Fruit fly (Drosophila melanogaster) whole organism, embryonic: Measurements from ENCODE around the gene iav.

Experiments
- BEAF-32 ChIP-seq: fragments of 200-800 bp; sonication (Bioruptor generic); optimal IDR thresholded peaks from 3 replicates; lab custom pipeline; 2017; ENCODE audit warnings: missing biosample characterization, missing genetic modification characterization, mild to moderate bottlenecking, moderate library complexity, missing genetic modification reagents
- BtbVII ChIP-seq: fragments of 200-800 bp; sonication (Bioruptor generic); optimal IDR thresholded peaks from 3 replicates; lab custom pipeline; 2017; ENCODE audit warnings: missing biosample characterization, mild to moderate bottlenecking, missing genetic modification characterization
- CG10321 ChIP-seq: fragments of 200-800 bp; sonication (Bioruptor generic); IDR thresholded peaks from 2 replicates; pipeline ENCODE4 v1.3.6; 2022; ENCODE audit warnings: missing biosample characterization, missing genetic modification characterization
- CG10366 ChIP-seq: fragments of 200-800 bp; sonication (Bioruptor generic); IDR thresholded peaks from 2 replicates; pipeline ENCODE4 v1.3.6; 2022; ENCODE audit warnings: missing biosample characterization, missing genetic modification characterization
- CG11504 ChIP-seq: fragments of 200-800 bp; sonication (Bioruptor generic); optimal IDR thresholded peaks from 3 replicates; lab custom pipeline; 2019; ENCODE audit warnings: missing biosample characterization, mild to moderate bottlenecking, missing genetic modification characterization, moderate library complexity
- CG14965 ChIP-seq: fragments of 200-800 bp; sonication (Bioruptor generic); optimal IDR thresholded peaks from 2 replicates; lab custom pipeline; 2016; ENCODE audit warnings: missing biosample characterization, missing genetic modification characterization, borderline replicate concordance
- CG15696 ChIP-seq: fragments of 200-800 bp; sonication (Bioruptor generic); optimal IDR thresholded peaks from 2 replicates; lab custom pipeline; 2019; ENCODE audit warnings: missing biosample characterization, mild to moderate bottlenecking, missing genetic modification characterization, moderate library complexity
- CG2129 ChIP-seq: fragments of 200-800 bp; sonication (Bioruptor generic); IDR thresholded peaks from 2 replicates; pipeline ENCODE4 v1.3.6; 2022; ENCODE audit warnings: missing biosample characterization, missing genetic modification characterization; ENCODE audit not compliant: partially characterized antibody
- CG2875 ChIP-seq: fragments of 200-800 bp; sonication (Bioruptor generic); optimal IDR thresholded peaks from 2 replicates; lab custom pipeline; 2017; ENCODE audit warnings: missing biosample characterization, mild to moderate bottlenecking, missing genetic modification characterization, missing genetic modification reagents
- CG32532 ChIP-seq: fragments of 200-800 bp; sonication (Bioruptor generic); IDR thresholded peaks from 2 replicates; pipeline ENCODE4 v1.3.6; 2022; ENCODE audit warnings: missing biosample characterization, missing genetic modification characterization
- CG33213 ChIP-seq: fragments of 200-800 bp; sonication (Bioruptor generic); optimal IDR thresholded peaks from 3 replicates; lab custom pipeline; 2016; ENCODE audit warnings: missing biosample characterization, missing genetic modification characterization
- CG34224 ChIP-seq: fragments of 200-800 bp; sonication (Bioruptor generic); IDR thresholded peaks from 3 replicates; pipeline ENCODE4 v1.3.6; 2022; ENCODE audit warnings: missing biosample characterization, missing genetic modification characterization; ENCODE audit not compliant: partially characterized antibody
- CG6175 ChIP-seq: fragments of 200-800 bp; sonication (Bioruptor generic); IDR thresholded peaks from 3 replicates; pipeline ENCODE4 v1.3.6; 2022; ENCODE audit warnings: missing biosample characterization, missing genetic modification characterization
- CG8388 ChIP-seq: fragments of 200-800 bp; sonication (Bioruptor generic); optimal IDR thresholded peaks from 2 replicates; lab custom pipeline; 2019; ENCODE audit warnings: missing biosample characterization, mild to moderate bottlenecking, missing genetic modification characterization, moderate library complexity
- CG8944 ChIP-seq: fragments of 200-800 bp; sonication (Bioruptor generic); optimal IDR thresholded peaks from 3 replicates; lab custom pipeline; 2016; ENCODE audit warnings: missing biosample characterization, missing genetic modification characterization
- CHES-1-like ChIP-seq: fragments of 200-800 bp; sonication (Bioruptor generic); optimal IDR thresholded peaks from 2 replicates; lab custom pipeline; 2016; ENCODE audit warnings: missing biosample characterization, missing genetic modification characterization
- D19A ChIP-seq: fragments of 200-800 bp; optimal IDR thresholded peaks from 3 replicates; lab custom pipeline; 2019; ENCODE audit warnings: missing biosample characterization, mild to moderate bottlenecking, missing genetic modification characterization, moderate library complexity
- Doc3 ChIP-seq: fragments of 200-800 bp; sonication (Bioruptor generic); IDR thresholded peaks from 3 replicates; pipeline ENCODE4 v1.3.6; 2022; ENCODE audit warnings: missing biosample characterization, missing genetic modification characterization; ENCODE audit not compliant: partially characterized antibody
- Ets97D ChIP-seq: fragments of 200-800 bp; sonication (Bioruptor generic); optimal IDR thresholded peaks from 3 replicates; lab custom pipeline; 2016; ENCODE audit warnings: missing biosample characterization, missing genetic modification characterization
- Gug ChIP-seq: fragments of 200-800 bp; sonication (Bioruptor generic); IDR thresholded peaks from 4 replicates; pipeline ENCODE4 v1.3.6; 2022; ENCODE audit warnings: missing biosample characterization, missing genetic modification characterization
- H15 ChIP-seq: fragments of 200-800 bp; sonication (Bioruptor generic); IDR thresholded peaks from 3 replicates; pipeline ENCODE4 v1.3.6; 2022; ENCODE audit warnings: missing biosample characterization, missing genetic modification characterization
- H2.0 ChIP-seq: fragments of 200-800 bp; sonication (Bioruptor generic); IDR thresholded peaks from 2 replicates; pipeline ENCODE4 v1.3.6; 2022; ENCODE audit warnings: missing biosample characterization, missing genetic modification characterization
- HmgD ChIP-seq: fragments of 200-800 bp; sonication (Bioruptor generic); optimal IDR thresholded peaks from 3 replicates; lab custom pipeline; 2016; ENCODE audit warnings: missing biosample characterization, missing genetic modification characterization
- MTF-1 ChIP-seq: fragments of 200-800 bp; sonication (Bioruptor generic); optimal IDR thresholded peaks from 2 replicates; lab custom pipeline; 2018; ENCODE audit warnings: missing biosample characterization, mild to moderate bottlenecking, missing genetic modification characterization, borderline replicate concordance
- Med ChIP-seq: fragments of 200-800 bp; sonication (Bioruptor generic); peaks from one replicate; lab custom pipeline; 2016; ENCODE audit warnings: missing biosample characterization, missing genetic modification characterization, mild to moderate bottlenecking, inconsistent platforms, moderate library complexity
- NfI ChIP-seq: fragments of 200-800 bp; sonication (Bioruptor generic); optimal IDR thresholded peaks from 3 replicates; lab custom pipeline; 2018; ENCODE audit warnings: missing biosample characterization, mild to moderate bottlenecking, missing genetic modification characterization, moderate library complexity
- Poxn ChIP-seq: fragments of 200-800 bp; sonication (Bioruptor generic); IDR thresholded peaks from 2 replicates; pipeline ENCODE4 v1.3.6; 2022; ENCODE audit warnings: missing biosample characterization, missing genetic modification characterization
- Ptx1 ChIP-seq: fragments of 200-800 bp; sonication (Bioruptor generic); IDR thresholded peaks from 2 replicates; pipeline ENCODE4 v1.3.6; 2022; ENCODE audit warnings: missing biosample characterization, missing genetic modification characterization
- Six4 ChIP-seq: fragments of 200-800 bp; sonication (Bioruptor generic); optimal IDR thresholded peaks from 2 replicates; lab custom pipeline; 2016; ENCODE audit warnings: missing biosample characterization, missing genetic modification characterization
- ase ChIP-seq: fragments of 200-800 bp; sonication (Bioruptor generic); IDR thresholded peaks from 3 replicates; pipeline ENCODE4 v1.3.6; 2022; ENCODE audit warnings: missing biosample characterization, missing genetic modification characterization
- bcd ChIP-seq: fragments of 200-800 bp; sonication (Bioruptor generic); optimal IDR thresholded peaks from 2 replicates; lab custom pipeline; 2017; ENCODE audit warnings: missing biosample characterization, mild to moderate bottlenecking, missing genetic modification characterization
- bigmax ChIP-seq: fragments of 200-800 bp; sonication (Bioruptor generic); optimal IDR thresholded peaks from 2 replicates; lab custom pipeline; 2018; ENCODE audit warnings: missing biosample characterization, mild to moderate bottlenecking, missing genetic modification characterization
- cg ChIP-seq: fragments of 200-800 bp; sonication (Bioruptor generic); optimal IDR thresholded peaks from 3 replicates; lab custom pipeline; 2019; ENCODE audit warnings: missing biosample characterization, mild to moderate bottlenecking, missing genetic modification characterization, moderate library complexity
- da ChIP-seq: fragments of 200-800 bp; sonication (Bioruptor generic); optimal IDR thresholded peaks from 2 replicates; lab custom pipeline; 2016; ENCODE audit warnings: missing biosample characterization, missing genetic modification characterization
- disco-r ChIP-seq: fragments of 200-800 bp; sonication (Bioruptor generic); optimal IDR thresholded peaks from 2 replicates; lab custom pipeline; 2016; ENCODE audit warnings: missing biosample characterization, missing genetic modification characterization
- en ChIP-seq: fragments of 200-800 bp; sonication (Bioruptor generic); optimal IDR thresholded peaks from 2 replicates; lab custom pipeline; 2016; ENCODE audit warnings: missing biosample characterization, missing genetic modification characterization
- h ChIP-seq: fragments of >200 bp; optimal IDR thresholded peaks from 2 replicates; lab custom pipeline; 2017
- ham ChIP-seq: fragments of 200-800 bp; sonication (Bioruptor generic); IDR thresholded peaks from 2 replicates; pipeline ENCODE4 v1.3.6; 2022; ENCODE audit warnings: missing biosample characterization, missing genetic modification characterization
- ken ChIP-seq: fragments of 200-800 bp; sonication (Bioruptor generic); IDR thresholded peaks from 3 replicates; pipeline ENCODE4 v1.3.6; 2022; ENCODE audit warnings: missing biosample characterization, missing genetic modification characterization
- klu ChIP-seq: fragments of 200-800 bp; sonication (Bioruptor generic); IDR thresholded peaks from 2 replicates; pipeline ENCODE4 v1.3.6; 2022; ENCODE audit warnings: missing biosample characterization, missing genetic modification characterization
- odd ChIP-seq: fragments of 200-800 bp; sonication (Bioruptor generic); optimal IDR thresholded peaks from 2 replicates; lab custom pipeline; 2017; ENCODE audit warnings: missing biosample characterization, mild to moderate bottlenecking, missing genetic modification characterization
- p53 ChIP-seq: fragments of 200-800 bp; sonication (Bioruptor generic); optimal IDR thresholded peaks from 2 replicates; lab custom pipeline; 2016; ENCODE audit warnings: missing biosample characterization, missing genetic modification characterization
- pho ChIP-seq: fragments of 200-800 bp; sonication (Bioruptor generic); optimal IDR thresholded peaks from 2 replicates; lab custom pipeline; 2016; ENCODE audit warnings: missing biosample characterization, missing genetic modification characterization
- row ChIP-seq: fragments of 200-800 bp; sonication (Bioruptor generic); IDR thresholded peaks from 3 replicates; pipeline ENCODE4 v1.3.6; 2022; ENCODE audit warnings: missing biosample characterization, missing genetic modification characterization
- scrt ChIP-seq: fragments of 200-800 bp; sonication (Bioruptor generic); optimal IDR thresholded peaks from 2 replicates; lab custom pipeline; 2018; ENCODE audit warnings: missing biosample characterization, mild to moderate bottlenecking, missing genetic modification characterization, moderate library complexity
- seq ChIP-seq: fragments of 200-800 bp; sonication (Bioruptor generic); IDR thresholded peaks from 2 replicates; pipeline ENCODE4 v1.3.6; 2022; ENCODE audit warnings: missing biosample characterization, missing genetic modification characterization
- tio ChIP-seq: fragments of 200-800 bp; sonication (Bioruptor generic); optimal IDR thresholded peaks from 2 replicates; lab custom pipeline; 2017; ENCODE audit warnings: missing biosample characterization, missing genetic modification characterization, inconsistent platforms
- zen2 ChIP-seq: fragments of 200-800 bp; sonication (Bioruptor generic); IDR thresholded peaks from 3 replicates; pipeline ENCODE4 v1.3.6; 2022; ENCODE audit warnings: missing biosample characterization, missing genetic modification characterization; ENCODE audit not compliant: partially characterized antibody

The iav gene

DNA sequence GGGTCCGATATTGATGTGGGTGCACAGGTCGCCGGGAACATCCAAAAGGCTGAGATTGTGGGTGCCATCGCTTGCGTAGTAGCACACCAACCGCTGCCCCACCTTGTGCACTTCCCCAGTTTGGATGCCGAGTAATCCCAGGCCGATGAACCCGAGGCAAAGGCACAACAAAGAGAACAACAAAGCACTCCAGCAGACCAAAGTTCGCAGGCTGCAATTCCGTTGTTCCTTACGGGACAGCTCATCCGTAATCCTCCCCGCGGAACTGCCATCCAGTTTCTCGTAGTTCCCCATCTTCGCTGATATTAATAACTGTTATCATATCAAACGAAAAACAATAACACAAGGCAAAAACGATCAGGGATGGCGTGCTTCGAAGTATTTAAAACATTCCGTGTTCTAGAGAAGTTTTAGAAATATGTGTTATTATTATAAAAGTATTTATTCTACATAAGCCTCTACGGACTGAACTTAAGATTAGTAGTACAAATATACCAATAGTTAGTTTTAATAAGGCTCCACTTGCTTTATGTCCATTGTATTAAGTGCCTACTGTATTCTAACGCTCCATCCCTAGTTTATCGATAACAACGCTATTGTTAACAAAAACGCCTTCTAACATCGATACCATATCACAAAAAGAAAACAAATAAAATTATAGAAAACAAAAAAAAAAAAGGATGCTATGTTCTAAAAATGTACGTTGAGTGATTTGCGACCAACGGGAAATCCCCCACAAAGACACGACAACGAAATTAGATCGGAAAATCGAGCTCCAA, 35.6 kb downstream of the iav start, which contains the start of the genes Cht11 and CG4558 (continued):
- TF ChIP-seq CG2129 (no peak), CG10321 (GFP tag; lab: Robert Waterston, UW) (0 out of 2 replicates have a peak, but pooled peaks have one; percentile 52), ase (GFP tag; lab: Robert Waterston, UW) (peak; percentile 82), CHES-1-like (GFP tag; lab: Kevin White, UChicago) (peak; percentile 32), MTF-1 (GFP tag; lab: Kevin White, UChicago) (no peak), en (GFP tag; lab: Kevin White, UChicago) (no peak), D19A (tag; lab: Kevin White, UChicago) (peak; percentile 74), da (GFP tag; lab: Kevin White, UChicago) (no peak), CG34224 (GFP tag; lab: Robert Waterston, UW) (peak; percentile 62; the same call in 1 of the 3 replicates), h (lab: Kevin White, UChicago) (no peak), CG33213 (GFP tag; lab: Kevin White, UChicago) (peak; percentile 11), Med (GFP tag; lab: Kevin White, UChicago) (peak; percentile 94), bcd (GFP tag; lab: Kevin White, UChicago) (peak; percentile 78)

- peak; percentile 83 for TF ChIP-seq CG8388 (GFP tag; lab: Kevin White, UChicago)
- TF ChIP-seq CG32532 (GFP tag; lab: Robert Waterston, UW), result peak; percentile 89
- TF ChIP-seq odd (GFP tag; lab: Kevin White, UChicago), result peak; percentile 75
- TF ChIP-seq BtbVII (GFP tag; lab: Kevin White, UChicago), result peak; percentile 85
- peak; percentile 71 for TF ChIP-seq klu (GFP tag; lab: Robert Waterston, UW)
- TF ChIP-seq H2.0 (GFP tag; lab: Robert Waterston, UW), result peak; percentile 84
- TF ChIP-seq Poxn, result peak; percentile 43; the same call in 1 of the 2 replicates
- peak; percentile 88 for TF ChIP-seq CG15696 (tag; lab: Kevin White, UChicago)
- peak; percentile 71 for TF ChIP-seq CG14965 (GFP tag; lab: Kevin White, UChicago)
- TF ChIP-seq Gug (GFP tag; lab: Robert Waterston, UW), result peak; percentile 79
- TF ChIP-seq cg, result no peak
- peak; percentile 83 for TF ChIP-seq scrt (GFP tag; lab: Kevin White, UChicago)
- peak; percentile 92 for TF ChIP-seq CG11504 (tag; lab: Kevin White, UChicago)
- peak; percentile 86 for TF ChIP-seq seq (GFP tag; lab: Robert Waterston, UW)
- no peak for TF ChIP-seq Doc3
- peak; percentile 92 for TF ChIP-seq Ptx1
- TF ChIP-seq CG6175, result peak; percentile 79; the same call in 2 of the 3 replicates
- TF ChIP-seq tio (GFP tag; lab: Kevin White, UChicago), result peak; percentile 88
- TF ChIP-seq CG2875, result peak; percentile 67
- peak; percentile 86 for TF ChIP-seq Ets97D (GFP tag; lab: Kevin White, UChicago)
- peak; percentile 95 for TF ChIP-seq row (GFP tag; lab: Robert Waterston, UW)
- peak; percentile 73 for TF ChIP-seq disco-r (GFP tag; lab: Kevin White, UChicago)
- TF ChIP-seq p53 (GFP tag; lab: Kevin White, UChicago), result peak; percentile 85
- TF ChIP-seq zen2 (GFP tag; lab: Robert Waterston, UW), result no peak; the same call in 2 of the 3 replicates
- TF ChIP-seq NfI, result peak; percentile 94
- peak; percentile 85 for TF ChIP-seq pho (GFP tag; lab: Kevin White, UChicago)
- peak; percentile 78 for TF ChIP-seq H15
- peak; percentile 90 for TF ChIP-seq CG8944 (GFP tag; lab: Kevin White, UChicago)
- TF ChIP-seq ham, result no peak
- peak; percentile 84 for TF ChIP-seq ken (GFP tag; lab: Robert Waterston, UW)
- peak; percentile 13 for TF ChIP-seq bigmax
- peak; percentile 63 for TF ChIP-seq BEAF-32 (GFP tag; lab: Kevin White, UChicago)
- peak; percentile 86 for TF ChIP-seq Six4 (GFP tag; lab: Kevin White, UChicago)
- TF ChIP-seq CG10366, result peak; percentile 77
- peak; percentile 84 for TF ChIP-seq HmgD (GFP tag; lab: Kevin White, UChicago)
These were observed 38.8 kb downstream of the iav start for dm6 chrX:6852574-6852973.
